Fruit fly (Drosophila melanogaster): Measurements from ENCODE around the gene mus201.

- TF ChIP-seq CG13204 (GFP tag; optimal IDR thresholded peaks at IDR 0.05) (no peak), CG34367 (tag; optimal IDR thresholded peaks at IDR 0.05) (no peak), EcR (GFP tag; optimal IDR thresholded peaks at IDR 0.05) (no peak), D1 (tag; optimal IDR thresholded peaks at IDR 0.05) (no peak), Pif1B (GFP tag; optimal IDR thresholded peaks at IDR 0.05) (no peak), CG8159 (tag; optimal IDR thresholded peaks at IDR 0.05) (no peak), CG10348 (GFP tag; IDR thresholded peaks at IDR 0.05) (no peak), Snoo (tag; optimal IDR thresholded peaks at IDR 0.05) (no peak), gl (tag; optimal IDR thresholded peaks at IDR 0.05) (no peak)
These were observed 11.8 kb upstream of the mus201 start for dm6 chr2L:8425962-8426759.

All from whole organism, pupa.